Worm (Caenorhabditis elegans): Measurements from ENCODE around the gene cyp-34A7.

DNA sequence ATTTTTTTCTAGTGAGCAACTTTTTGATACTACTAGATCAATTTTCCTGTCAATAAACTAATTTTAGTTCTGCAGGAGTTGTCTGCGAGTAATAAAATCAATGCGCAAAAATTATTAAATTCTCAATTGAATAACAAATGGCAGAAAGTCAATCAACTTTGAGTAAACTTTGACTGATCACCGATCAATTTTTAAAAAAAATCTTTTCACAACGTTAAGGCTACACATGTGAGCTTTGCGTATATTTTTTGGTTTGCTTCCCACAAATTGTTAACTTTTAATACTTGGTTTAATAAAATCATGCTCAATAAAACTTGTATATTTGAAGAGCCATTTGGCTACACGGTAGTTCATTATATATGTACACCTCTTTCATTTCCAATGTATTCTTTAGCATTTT lies 44.3 kb upstream of the cyp-34A7 start, which contains the start of gene srh-7:
- no peak for TF ChIP-seq tbp1 (GFP tag; optimal IDR thresholded peaks at IDR 0.05)
- no peak for TF ChIP-seq B0035.1 (tag; optimal IDR thresholded peaks at IDR 0.05)
- TF ChIP-seq nfya-1 (tag; optimal IDR thresholded peaks at IDR 0.05; ENCODE audit: borderline replicate concordance, insufficient read depth) = no peak
- no peak for TF ChIP-seq ceh-27 (GFP tag; optimal IDR thresholded peaks at IDR 0.05)
- TF ChIP-seq ZK185.1 (tag; optimal IDR thresholded peaks at IDR 0.05; ENCODE audit: poor library complexity, severe bottlenecking) = no peak
- TF ChIP-seq Y53F4B.3 (GFP tag; IDR thresholded peaks at IDR 0.05) = no peak
- no peak for TF ChIP-seq B0336.3 (GFP tag; IDR thresholded peaks at IDR 0.05)
- no peak for TF ChIP-seq let-526 (GFP tag; IDR thresholded peaks at IDR 0.05)
- TF ChIP-seq repo-1 (tag; optimal IDR thresholded peaks at IDR 0.05) = no peak
- TF ChIP-seq K11D2.4 (GFP tag; IDR thresholded peaks at IDR 0.05) = no peak
- no peak for TF ChIP-seq ztf-22 (GFP tag; optimal IDR thresholded peaks at IDR 0.05)
- no peak for TF ChIP-seq snpc-4 (GFP tag; optimal IDR thresholded peaks at IDR 0.05)
- no peak for TF ChIP-seq snpc-4 (tag; optimal IDR thresholded peaks at IDR 0.05)
- TF ChIP-seq F23B12.7 (tag; optimal IDR thresholded peaks at IDR 0.05; ENCODE audit: insufficient read depth) = no peak
- TF ChIP-seq lin-54 (GFP tag; optimal IDR thresholded peaks at IDR 0.05) = no peak

Measured in whole organism, young adult.